Worm (Caenorhabditis elegans): ENCODE measurements around the gene oxi-1.

oxi-1 gene

DNA sequence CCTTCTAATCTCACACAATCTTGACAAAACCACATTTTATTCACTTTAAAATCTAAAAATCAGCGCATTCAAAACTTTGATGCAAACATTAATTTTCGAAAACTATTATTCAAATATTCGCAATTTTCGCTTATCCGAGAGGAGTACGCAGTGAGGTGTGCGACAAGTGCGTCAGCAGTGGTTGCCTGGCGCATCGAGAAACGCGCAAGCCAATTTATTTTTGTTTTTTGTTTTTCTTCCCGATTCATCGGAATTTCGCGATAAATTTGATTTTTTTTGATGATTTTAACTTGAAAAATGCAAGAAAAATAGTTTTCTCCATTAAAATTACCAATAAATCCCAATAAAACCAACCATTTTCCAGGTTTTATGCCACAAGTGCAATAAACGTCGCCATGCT, 9.2 kb upstream of the oxi-1 start, which contains the start of the genes fbxb-85 and hex-3 (continued):
- TF ChIP-seq lin-35 (GFP tag; optimal IDR thresholded peaks at IDR 0.05) (peak; percentile 90 to 96), swsn-7 (tag; optimal IDR thresholded peaks at IDR 0.05) (peak; percentile 97), mdl-1 (tag; optimal IDR thresholded peaks at IDR 0.05) (peak in 1 of 2 experiments; percentile 86), pqm-1 (tag; optimal IDR thresholded peaks at IDR 0.05) (no peak), tlp-1 (tag; optimal IDR thresholded peaks at IDR 0.05) (no peak), hlh-17 (GFP tag; optimal IDR thresholded peaks at IDR 0.05; ENCODE audit: borderline replicate concordance) (no peak), nhr-77 (tag; optimal IDR thresholded peaks at IDR 0.05) (peak; percentile 90), ceh-8 (GFP tag; optimal IDR thresholded peaks at IDR 0.05) (peak; percentile 98), ces-1 (GFP tag; optimal IDR thresholded peaks at IDR 0.05) (no peak), fkh-4 (tag; optimal IDR thresholded peaks at IDR 0.05; ENCODE audit: borderline replicate concordance) (peak; percentile 75), fkh-8 (tag; optimal IDR thresholded peaks at IDR 0.05) (peak; percentile 94), snpc-4 (tag; optimal IDR thresholded peaks at IDR 0.05) (peak; percentile 85), sup-37 (GFP tag; optimal IDR thresholded peaks at IDR 0.05) (peak; percentile 91)

- no peak for TF ChIP-seq snpc-4 (tag; optimal IDR thresholded peaks at IDR 0.05)
- TF ChIP-seq tlp-1 (tag; optimal IDR thresholded peaks at IDR 0.05) = no peak
- no peak for TF ChIP-seq pax-3 (tag; optimal IDR thresholded peaks at IDR 0.05)
- TF ChIP-seq dpl-1 (GFP tag; optimal IDR thresholded peaks at IDR 0.05) = peak in 1 of 3 experiments; percentile 5
- no peak for TF ChIP-seq ceh-88 (GFP tag; IDR thresholded peaks at IDR 0.05)
- no peak for TF ChIP-seq efl-3 (GFP tag; optimal IDR thresholded peaks at IDR 0.05)
- no peak for TF ChIP-seq zip-4 (GFP tag; optimal IDR thresholded peaks at IDR 0.05)
- TF ChIP-seq tbx-2 (tag; optimal IDR thresholded peaks at IDR 0.05) = peak; percentile 26
- no peak for TF ChIP-seq unc-30 (tag; optimal IDR thresholded peaks at IDR 0.05)
- peak; percentile 53 for TF ChIP-seq dsc-1 (tag; optimal IDR thresholded peaks at IDR 0.05)
- TF ChIP-seq xbp-1 (tag; optimal IDR thresholded peaks at IDR 0.05) = no peak
- TF ChIP-seq zag-1 (tag; optimal IDR thresholded peaks at IDR 0.05) = no peak
- TF ChIP-seq Y116A8C.19 (tag; optimal IDR thresholded peaks at IDR 0.05; ENCODE audit: borderline replicate concordance) = no peak
- TF ChIP-seq blmp-1 (tag; optimal IDR thresholded peaks at IDR 0.05) = no peak
- no peak for TF ChIP-seq nhr-20 (tag; optimal IDR thresholded peaks at IDR 0.05)
- TF ChIP-seq ces-1 (GFP tag; optimal IDR thresholded peaks at IDR 0.05) = no peak
- no peak for TF ChIP-seq pqm-1 (tag; optimal IDR thresholded peaks at IDR 0.05)
- TF ChIP-seq ama-1 (optimal IDR thresholded peaks at IDR 0.05) = no peak
- TF ChIP-seq hpl-2 (GFP tag; optimal IDR thresholded peaks at IDR 0.05) = no peak
- TF ChIP-seq isw-1 (GFP tag; IDR thresholded peaks at IDR 0.05) = no peak
- TF ChIP-seq lin-13 (GFP tag; optimal IDR thresholded peaks at IDR 0.05) = no peak
- TF ChIP-seq lsy-2 (tag; optimal IDR thresholded peaks at IDR 0.05) = peak in 1 of 2 experiments; percentile 3
- peak; percentile 56 for TF ChIP-seq rnt-1 (tag; optimal IDR thresholded peaks at IDR 0.05)
- TF ChIP-seq lin-39 (tag; optimal IDR thresholded peaks at IDR 0.05) = no peak
- TF ChIP-seq nhr-85 (tag) = no peak
- no peak for TF ChIP-seq lir-3 (tag; optimal IDR thresholded peaks at IDR 0.05; ENCODE audit: poor library complexity)
- no peak for TF ChIP-seq irx-1 (tag; optimal IDR thresholded peaks at IDR 0.05)
- TF ChIP-seq nhr-76 (tag; optimal IDR thresholded peaks at IDR 0.05) = no peak
- no peak for TF ChIP-seq nhr-11 (tag; optimal IDR thresholded peaks at IDR 0.05)
- no peak for TF ChIP-seq pag-3 (tag; optimal IDR thresholded peaks at IDR 0.05; ENCODE audit: borderline replicate concordance, insufficient read depth)
- no peak for TF ChIP-seq sup-37 (GFP tag; optimal IDR thresholded peaks at IDR 0.05)
- TF ChIP-seq nhr-47 (tag; optimal IDR thresholded peaks at IDR 0.05) = peak; percentile 14
- no peak for TF ChIP-seq swsn-7 (tag; optimal IDR thresholded peaks at IDR 0.05)
- TF ChIP-seq unc-62 (GFP tag; optimal IDR thresholded peaks at IDR 0.05) = no peak
- 0 out of 2 replicates have a peak, but pooled peaks have one; percentile 11 for TF ChIP-seq mab-9 (GFP tag; IDR thresholded peaks at IDR 0.05)
- TF ChIP-seq unc-86 (tag; optimal IDR thresholded peaks at IDR 0.05) = no peak
- TF ChIP-seq skn-1 (tag; optimal IDR thresholded peaks at IDR 0.05) = peak; percentile 5
- no peak for TF ChIP-seq egl-13 (tag; optimal IDR thresholded peaks at IDR 0.05)
- TF ChIP-seq hlh-17 (GFP tag; optimal IDR thresholded peaks at IDR 0.05; ENCODE audit: borderline replicate concordance) = no peak
- TF ChIP-seq ceh-82 (tag; optimal IDR thresholded peaks at IDR 0.05) = peak in 2 of 3 experiments; percentile 9 to 29
- TF ChIP-seq lin-14 (GFP tag; optimal IDR thresholded peaks at IDR 0.05) = no peak
- no peak for TF ChIP-seq nhr-84 (tag; optimal IDR thresholded peaks at IDR 0.05)
- TF ChIP-seq nhr-90 (tag; optimal IDR thresholded peaks at IDR 0.05; ENCODE audit: poor library complexity) = no peak
- no peak for TF ChIP-seq fkh-10 (GFP tag; optimal IDR thresholded peaks at IDR 0.05)
Observed at ce11 chrIII:10855398-10855880, 2.6 kb upstream of the oxi-1 start, which contains the start of gene Y39A1C.1. Gene Y39A1C.1, plus strand, starts transcription at chrIII:10855448.

Measured in whole organism, L1 larva.